Fruit fly (Drosophila melanogaster) Kc167 (cell line): ENCODE results near the gene HisRS.

ENCODE experiments used
- Myc ChIP-seq: fragments of >200 bp; optimal IDR thresholded peaks from 2 replicates; lab custom pipeline; 2017; ENCODE audit warnings: missing external identifiers
- Sin3A ChIP-seq: fragments of >200 bp; optimal IDR thresholded peaks from 2 replicates; lab custom pipeline; 2018; ENCODE audit warnings: missing external identifiers
- h ChIP-seq: fragments of >200 bp; optimal IDR thresholded peaks from 3 replicates; lab custom pipeline; 2018; ENCODE audit warnings: missing external identifiers
- insv ChIP-seq: fragments of >200 bp; optimal IDR thresholded peaks from 3 replicates; lab custom pipeline; 2018; ENCODE audit warnings: missing external identifiers
- psq ChIP-seq: fragments of >200 bp; optimal IDR thresholded peaks from 2 replicates; lab custom pipeline; 2017; ENCODE audit warnings: missing external identifiers
- ttk ChIP-seq: sonication (Bioruptor generic); optimal IDR thresholded peaks from 2 replicates; lab custom pipeline; 2017; ENCODE audit warnings: missing external identifiers

The HisRS gene

dm6 chrX:18543328-18543727 is 28.1 kb downstream of the HisRS start:
- no peak for TF ChIP-seq insv
- TF ChIP-seq Myc (lab: Kevin White, UChicago): no peak
- no peak for TF ChIP-seq ttk (lab: Kevin White, UChicago)
- TF ChIP-seq h (lab: Kevin White, UChicago): no peak
- TF ChIP-seq psq (lab: Kevin White, UChicago): no peak
- no peak for TF ChIP-seq Sin3A

- no peak for TF ChIP-seq h (lab: Kevin White, UChicago)
- TF ChIP-seq Sin3A: no peak
- TF ChIP-seq insv: no peak
Measured at dm6 chrX:18544732-18545131, 29.5 kb downstream of the HisRS start.

dm6 chrX:18545157-18545556 is 29.9 kb downstream of the HisRS start:
- no peak for TF ChIP-seq psq (lab: Kevin White, UChicago)
- TF ChIP-seq ttk (lab: Kevin White, UChicago): no peak
- no peak for TF ChIP-seq h (lab: Kevin White, UChicago)
- no peak for TF ChIP-seq insv
- no peak for TF ChIP-seq Sin3A
- TF ChIP-seq Myc (lab: Kevin White, UChicago): no peak

dm6 chrX:18546785-18547184 is 31.6 kb downstream of the HisRS start:
- TF ChIP-seq insv (no peak), psq (lab: Kevin White, UChicago) (no peak)

- TF ChIP-seq Sin3A (no peak), h (lab: Kevin White, UChicago) (no peak), Myc (lab: Kevin White, UChicago) (no peak), insv (no peak), psq (lab: Kevin White, UChicago) (no peak), ttk (lab: Kevin White, UChicago) (no peak)
Measured at dm6 chrX:18547707-18548106, 32.5 kb downstream of the HisRS start.

dm6 chrX:18550726-18551125 is 35.5 kb downstream of the HisRS start:
- TF ChIP-seq psq (lab: Kevin White, UChicago): no peak

- TF ChIP-seq Myc (lab: Kevin White, UChicago) (no peak), psq (lab: Kevin White, UChicago) (no peak), ttk (lab: Kevin White, UChicago) (no peak), Sin3A (no peak), insv (no peak), h (lab: Kevin White, UChicago) (no peak)
Measured at dm6 chrX:18552451-18552850, 37.2 kb downstream of the HisRS start.

dm6 chrX:18554563-18554962 is 39.3 kb downstream of the HisRS start:
- TF ChIP-seq h (lab: Kevin White, UChicago) (no peak), ttk (lab: Kevin White, UChicago) (no peak), psq (lab: Kevin White, UChicago) (no peak), Myc (lab: Kevin White, UChicago) (no peak)

dm6 chrX:18558583-18558982 is 43.4 kb downstream of the HisRS start:
- TF ChIP-seq ttk (lab: Kevin White, UChicago) (no peak), h (lab: Kevin White, UChicago) (no peak), Myc (lab: Kevin White, UChicago) (no peak), Sin3A (no peak), psq (lab: Kevin White, UChicago) (no peak), insv (no peak)

- TF ChIP-seq ttk (lab: Kevin White, UChicago) (no peak), psq (lab: Kevin White, UChicago) (no peak), h (lab: Kevin White, UChicago) (no peak), insv (no peak), Sin3A (no peak), Myc (lab: Kevin White, UChicago) (no peak)
Measured at dm6 chrX:18560584-18560983, 45.4 kb downstream of the HisRS start.

dm6 chrX:18564984-18565383 is 49.8 kb downstream of the HisRS start:
- TF ChIP-seq Myc (lab: Kevin White, UChicago) (no peak), ttk (lab: Kevin White, UChicago) (no peak), insv (no peak), psq (lab: Kevin White, UChicago) (no peak), h (lab: Kevin White, UChicago) (no peak), Sin3A (no peak)

- TF ChIP-seq psq (lab: Kevin White, UChicago) (no peak), ttk (lab: Kevin White, UChicago) (no peak), insv (no peak), Sin3A (no peak), h (lab: Kevin White, UChicago) (no peak), Myc (lab: Kevin White, UChicago) (no peak)
Measured at dm6 chrX:18565630-18566319, 50.5 kb downstream of the HisRS start.
